Worm (Caenorhabditis elegans) whole organism, early embryonic: ENCODE data around the gene C13A2.7.

Experiments
- B0310.2 ChIP-seq: sonication (generic microtip); optimal IDR thresholded peaks from 2 replicates; lab custom pipeline; 2016; ENCODE audit warnings: mild to moderate bottlenecking, missing genetic modification characterization, missing compliant biosample characterization
- F13C5.2 ChIP-seq: sonication (generic microtip); optimal IDR thresholded peaks from 2 replicates; lab custom pipeline; 2017; ENCODE audit warnings: mild to moderate bottlenecking, missing genetic modification characterization, inconsistent platforms, missing compliant biosample characterization
- aly-1 ChIP-seq: sonication (generic microtip); optimal IDR thresholded peaks from 2 replicates; lab custom pipeline; 2016; ENCODE audit warnings: missing genetic modification characterization, missing compliant biosample characterization
- ama-1 ChIP-seq: fragments of 150-350 bp; optimal IDR thresholded peaks from 2 replicates; lab custom pipeline; 2014
- ceh-13 ChIP-seq: fragments of 200-800 bp; sonication (Bioruptor generic); optimal IDR thresholded peaks from 2 replicates; lab custom pipeline; 2018; ENCODE audit warnings: mild to moderate bottlenecking, missing genetic modification characterization, missing compliant biosample characterization
- flt-1 ChIP-seq: fragments of 200-800 bp; sonication (Bioruptor generic); IDR thresholded peaks from 2 replicates; pipeline ENCODE4 v1.3.6; 2022; ENCODE audit warnings: missing genetic modification characterization, missing compliant biosample characterization
- hmbx-1 ChIP-seq: sonication (generic microtip); optimal IDR thresholded peaks from 2 replicates; lab custom pipeline; 2016; ENCODE audit warnings: mild to moderate bottlenecking, missing genetic modification characterization, missing compliant biosample characterization
- hnd-1 ChIP-seq: sonication (generic microtip); optimal IDR thresholded peaks from 2 replicates; lab custom pipeline; 2016; ENCODE audit warnings: missing genetic modification characterization, missing compliant biosample characterization
- pes-1 ChIP-seq: fragments of 200-800 bp; sonication (Bioruptor generic); IDR thresholded peaks from 2 replicates; pipeline ENCODE4 v1.3.6; 2022; ENCODE audit warnings: missing genetic modification reagents, missing genetic modification characterization, missing compliant biosample characterization
- scrt-1 ChIP-seq: fragments of 200-800 bp; sonication (Bioruptor generic); IDR thresholded peaks from 2 replicates; pipeline ENCODE4 v1.3.6; 2022; ENCODE audit warnings: missing genetic modification characterization, missing compliant biosample characterization
- sea-1 ChIP-seq: fragments of 200-800 bp; sonication (Bioruptor generic); conservative IDR thresholded peaks from 2 replicates; pipeline ENCODE4 v1.3.6; 2022; ENCODE audit warnings: missing genetic modification characterization, missing compliant biosample characterization
- tra-4 ChIP-seq: sonication (generic microtip); optimal IDR thresholded peaks from 2 replicates; lab custom pipeline; 2017; ENCODE audit warnings: missing genetic modification characterization, missing compliant biosample characterization

DNA sequence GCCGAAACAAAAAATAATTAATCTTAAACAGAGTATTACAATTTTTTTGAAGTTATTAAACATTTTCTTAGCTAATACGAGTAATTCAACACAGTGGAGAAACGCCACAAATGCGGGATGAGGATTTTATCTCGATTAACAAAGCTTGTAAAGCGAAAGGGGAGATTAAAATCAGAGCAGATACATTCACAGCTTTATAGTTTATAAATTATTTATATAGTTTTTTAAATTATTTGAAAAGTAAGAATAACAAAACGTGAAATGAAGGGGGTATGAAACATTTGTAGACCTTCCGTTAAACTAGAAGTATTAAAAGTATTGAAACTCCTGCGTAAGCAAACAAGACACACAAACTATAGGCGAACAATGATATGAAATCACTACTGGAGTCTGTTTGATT is 11.0 kb upstream of the C13A2.7 start, which contains the start of gene C05C8.8:
- TF ChIP-seq aly-1 = no peak
- TF ChIP-seq F13C5.2 = no peak
- TF ChIP-seq hnd-1 (tag; lab: Kevin White, UChicago) = no peak
- TF ChIP-seq tra-4 (tag; lab: Kevin White, UChicago) = no peak
- TF ChIP-seq ama-1 = no peak
- TF ChIP-seq flt-1 (GFP tag; lab: Robert Waterston, UW) = no peak
- TF ChIP-seq scrt-1 (GFP tag; lab: Robert Waterston, UW) = no peak
- TF ChIP-seq pes-1 (GFP tag; lab: Robert Waterston, UW) = no peak
- no peak for TF ChIP-seq ceh-13 (GFP tag; lab: Kevin White, UChicago)
- TF ChIP-seq B0310.2 (tag; lab: Kevin White, UChicago) = no peak
- TF ChIP-seq hmbx-1 (tag; lab: Kevin White, UChicago) = no peak
- TF ChIP-seq sea-1 (GFP tag; lab: Robert Waterston, UW) = no peak
